Fruit fly (Drosophila melanogaster): Measurements from ENCODE around the gene brv1.

DNA sequence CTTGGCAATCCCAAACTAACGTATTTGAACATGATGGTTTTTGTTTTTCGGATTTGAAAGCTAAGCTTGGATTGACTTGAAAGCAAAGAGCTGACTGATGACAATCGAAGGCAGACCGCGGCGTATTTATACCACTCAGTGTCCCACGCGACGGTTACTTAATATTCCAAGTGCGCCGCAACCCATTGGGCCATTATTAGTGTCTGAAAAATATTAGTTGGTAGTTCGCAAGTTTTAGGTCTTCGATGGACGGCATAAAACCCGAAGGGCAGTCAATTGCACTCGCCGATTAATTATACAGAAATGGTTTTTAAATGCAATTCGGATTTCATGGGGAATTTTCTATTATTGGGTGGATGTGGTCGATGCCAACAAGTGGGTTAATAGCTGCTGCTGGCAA, 21.6 kb downstream of the brv1 start, which contains the start of gene CG14095:
- TF ChIP-seq sr (GFP tag; IDR thresholded peaks at IDR 0.05) (no peak), CG14050 (GFP tag; IDR thresholded peaks at IDR 0.05) (no peak), CG2116 (GFP tag; optimal IDR thresholded peaks at IDR 0.05) (no peak), CG6254 (GFP tag; optimal IDR thresholded peaks at IDR 0.05) (no peak), kni (GFP tag; optimal IDR thresholded peaks at IDR 0.05) (no peak), twi (tag; optimal IDR thresholded peaks at IDR 0.05) (no peak), CG8478 (optimal IDR thresholded peaks at IDR 0.05) (no peak), emc (GFP tag; optimal IDR thresholded peaks at IDR 0.05) (no peak), slbo (GFP tag; IDR thresholded peaks at IDR 0.05) (no peak), CG14710 (tag; optimal IDR thresholded peaks at IDR 0.05) (no peak), gsb-n (tag; optimal IDR thresholded peaks at IDR 0.05) (no peak)

Measured in whole organism, embryonic.